Fruit fly (Drosophila melanogaster) whole organism, larva: ENCODE results near the gene Pp1-13C.

ENCODE experiments used
- noc ChIP-seq: fragments of 200-800 bp; sonication (Bioruptor generic); optimal IDR thresholded peaks from 3 replicates; lab custom pipeline; 2019; ENCODE audit warnings: missing biosample characterization, mild to moderate bottlenecking, missing genetic modification characterization, moderate library complexity

The Pp1-13C gene

dm6 chrX:15360961-15361360 lies at the start of gene Pp1-13C:
Gene Pp1-13C, minus strand, starts transcription at chrX:15361061.
- no peak for TF ChIP-seq noc (tag; lab: Kevin White, UChicago)

- TF ChIP-seq noc (tag; lab: Kevin White, UChicago): no peak
Measured at dm6 chrX:15406811-15407210, 46.0 kb upstream of the Pp1-13C start.

DNA sequence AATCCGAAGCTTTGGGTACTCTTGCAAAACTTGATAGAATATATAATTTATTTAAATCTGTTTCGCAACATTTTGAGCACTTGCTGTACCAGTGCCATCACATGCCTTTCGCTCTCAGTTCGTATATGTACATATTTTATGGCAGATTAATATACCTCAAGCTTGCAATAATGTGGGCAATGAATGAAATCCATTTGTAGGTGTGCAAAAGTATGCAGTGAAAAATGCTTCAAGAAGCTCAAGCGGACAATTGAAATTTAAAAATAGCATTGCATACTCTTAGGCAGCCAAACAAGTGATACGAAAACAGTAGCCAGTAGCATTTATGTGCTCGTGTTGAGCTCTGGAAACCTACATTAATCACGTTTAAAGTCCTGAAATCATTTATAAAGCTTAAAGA lies 41.0 kb upstream of the Pp1-13C start:
- no peak for TF ChIP-seq noc (tag; lab: Kevin White, UChicago)

dm6 chrX:15387344-15387743 lies 26.5 kb upstream of the Pp1-13C start:
- TF ChIP-seq noc (tag; lab: Kevin White, UChicago): no peak

DNA sequence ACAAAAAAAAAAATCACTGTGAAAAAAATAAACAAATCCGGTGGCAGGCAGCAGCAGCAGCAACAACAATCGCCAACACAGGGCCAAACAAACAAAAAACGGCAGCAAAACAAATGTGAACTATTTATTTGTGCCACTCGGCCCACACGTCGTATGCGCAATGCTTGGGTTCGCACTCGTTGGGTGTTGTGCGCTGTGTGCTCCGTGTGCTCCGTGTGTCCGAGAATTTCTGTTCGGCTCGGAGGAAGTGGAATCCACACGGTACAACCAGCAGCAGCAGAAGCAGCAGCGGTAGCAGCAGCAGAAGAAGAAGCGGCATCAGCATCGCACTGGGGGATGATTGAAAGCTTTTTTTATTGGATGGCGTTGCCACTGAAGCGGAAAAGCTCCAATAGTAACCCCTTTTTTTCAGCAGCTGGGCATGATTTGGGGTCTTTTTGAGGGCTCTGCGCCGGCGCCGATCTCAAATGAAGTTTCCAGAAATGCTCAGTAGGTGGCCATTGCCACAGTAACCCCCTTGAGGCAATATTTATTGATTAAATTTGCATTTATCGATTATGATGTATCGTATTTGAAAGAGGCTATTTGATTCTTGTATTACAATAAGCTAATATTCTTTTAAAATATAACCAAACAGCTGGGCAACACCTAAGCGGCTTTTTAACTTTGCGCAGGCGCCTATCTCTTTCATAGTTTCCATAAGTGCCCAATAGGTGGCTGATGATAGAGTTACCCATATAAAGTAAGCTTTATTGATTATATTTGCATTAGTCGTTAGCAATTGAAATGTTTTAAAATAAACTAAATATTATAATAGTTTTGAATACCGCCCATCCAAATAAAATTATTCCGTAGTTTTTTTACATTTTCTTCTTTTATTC lies 24.6 kb upstream of the Pp1-13C start, which contains the start of gene CG9164:
Gene CG9164 (minus strand): TSS at position 266 of the 881 bp plus-strand sequence.
- no peak for TF ChIP-seq noc (tag; lab: Kevin White, UChicago)

DNA sequence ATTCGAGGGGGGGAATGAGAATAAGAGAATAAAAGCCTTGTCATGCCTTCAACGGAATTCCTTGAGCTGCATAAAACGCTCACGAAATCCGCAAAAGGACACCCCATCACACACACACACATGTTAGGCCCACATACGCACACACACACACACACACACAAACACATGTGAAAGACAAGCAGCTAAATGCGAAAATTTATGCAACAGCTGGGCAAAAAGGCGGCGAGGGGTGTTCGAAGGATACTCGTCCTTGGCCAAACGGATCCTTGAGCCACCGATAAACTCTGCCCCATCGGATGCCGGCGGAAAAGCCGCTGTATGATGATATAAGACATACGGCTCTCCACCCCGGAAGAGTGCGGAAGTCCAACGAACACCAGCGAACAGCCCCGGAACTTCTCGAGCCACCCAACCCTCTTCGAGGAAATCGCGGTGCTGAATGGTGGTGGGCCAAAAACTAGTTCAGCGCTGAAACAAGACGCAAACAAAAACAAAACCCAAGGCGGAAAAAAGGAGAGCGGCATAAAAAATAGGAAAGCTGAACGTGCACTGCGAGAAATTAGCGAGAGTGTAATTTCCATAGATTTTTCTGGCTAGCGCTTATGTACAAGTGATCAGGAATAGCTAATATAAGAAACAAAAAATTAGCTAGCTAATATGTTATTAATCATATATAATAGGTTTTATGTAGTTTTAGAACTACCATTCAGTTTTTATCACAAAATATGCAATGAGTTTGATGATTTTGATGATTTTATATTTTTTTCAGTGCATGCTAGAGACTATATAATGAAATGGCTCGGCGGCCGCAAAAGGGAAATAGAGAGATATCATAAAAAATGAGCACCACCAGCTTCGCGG lies 22.9 kb upstream of the Pp1-13C start:
- no peak for TF ChIP-seq noc (tag; lab: Kevin White, UChicago)

DNA sequence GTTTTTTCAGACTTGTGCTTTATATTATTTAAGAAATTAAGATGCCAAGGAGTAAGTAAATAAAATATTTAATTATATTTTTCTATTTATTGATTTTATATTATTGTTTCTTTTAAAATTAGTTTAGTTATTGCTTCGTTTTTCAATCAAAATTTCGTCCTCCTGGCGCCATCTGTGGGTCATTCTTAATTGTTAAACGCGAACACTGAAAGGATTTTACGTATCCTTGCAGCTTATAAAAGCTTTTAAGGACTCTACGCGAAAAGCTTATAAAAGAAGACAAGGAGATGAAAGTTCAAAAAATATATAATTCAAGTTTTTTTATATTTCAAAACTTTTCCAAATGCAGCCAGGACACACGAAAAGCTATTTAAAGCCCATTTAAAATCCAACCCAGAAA lies 19.3 kb upstream of the Pp1-13C start:
- TF ChIP-seq noc (tag; lab: Kevin White, UChicago): no peak

dm6 chrX:15379014-15379491 lies 18.2 kb upstream of the Pp1-13C start, which contains the start of gene acj6:
Gene acj6, minus strand, starts transcription at chrX:15379064.
- no peak for TF ChIP-seq noc (tag; lab: Kevin White, UChicago)

dm6 chrX:15370103-15370502 lies 9.2 kb upstream of the Pp1-13C start:
- no peak for TF ChIP-seq noc (tag; lab: Kevin White, UChicago)

DNA sequence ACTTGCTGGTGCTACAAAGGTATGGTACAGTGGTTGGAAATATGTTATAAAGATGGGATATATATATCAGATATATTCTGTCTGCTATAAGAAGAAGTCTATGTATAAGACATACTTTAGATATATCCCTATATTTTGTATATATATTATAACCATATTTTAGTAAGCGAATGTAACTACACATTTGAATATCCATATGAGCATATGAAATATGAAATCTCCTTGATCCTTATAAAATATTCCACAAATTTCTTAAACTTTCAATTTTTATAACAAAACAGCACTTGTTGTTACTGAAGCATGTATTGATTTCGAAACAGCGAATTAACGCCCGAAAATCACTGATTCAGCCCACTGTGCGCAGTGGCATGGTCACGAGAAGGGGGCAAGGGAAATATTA lies 3.6 kb upstream of the Pp1-13C start:
- no peak for TF ChIP-seq noc (tag; lab: Kevin White, UChicago)

dm6 chrX:15363649-15364048 lies 2.8 kb upstream of the Pp1-13C start:
- no peak for TF ChIP-seq noc (tag; lab: Kevin White, UChicago)

dm6 chrX:15356410-15356809 lies 4.5 kb downstream of the Pp1-13C start:
- TF ChIP-seq noc (tag; lab: Kevin White, UChicago): no peak

- no peak for TF ChIP-seq noc (tag; lab: Kevin White, UChicago)
Measured at dm6 chrX:15353654-15354053, 7.2 kb downstream of the Pp1-13C start.

DNA sequence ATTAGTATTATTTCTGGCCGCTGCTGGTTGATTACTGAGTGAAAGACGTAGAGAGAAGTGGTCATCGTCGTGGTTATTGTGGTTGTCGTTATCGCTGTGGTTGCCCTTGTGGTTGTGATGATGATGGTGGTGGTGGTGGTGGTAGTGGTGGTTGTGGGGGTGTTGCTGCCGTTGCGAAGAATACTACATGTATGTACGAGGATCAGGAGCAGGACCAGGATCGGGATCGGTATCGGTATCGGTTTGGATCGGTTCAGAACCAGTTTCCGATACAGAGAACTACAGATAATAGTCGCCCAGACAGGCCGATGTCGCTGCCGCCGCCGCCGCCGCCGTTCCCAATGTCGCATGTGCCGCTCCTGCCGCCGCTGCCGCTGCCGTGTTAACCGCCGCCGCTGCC lies 8.2 kb downstream of the Pp1-13C start:
- TF ChIP-seq noc (tag; lab: Kevin White, UChicago): no peak

- TF ChIP-seq noc (tag; lab: Kevin White, UChicago): no peak
Measured at dm6 chrX:15344473-15345331, 16.2 kb downstream of the Pp1-13C start, which contains the start of the genes CG12608 and Prp5. Gene CG12608, minus strand, starts transcription at chrX:15344625. Gene Prp5, plus strand, starts transcription at chrX:15345169.
